Fruit fly (Drosophila melanogaster) whole organism, embryonic: ENCODE data around the gene Vm26Ac.

ENCODE experiments used
- ATbp ChIP-seq: fragments of 200-800 bp; sonication (Bioruptor generic); optimal IDR thresholded peaks from 2 replicates; lab custom pipeline; 2017; ENCODE audit warnings: missing biosample characterization, mild to moderate bottlenecking, missing genetic modification characterization, missing genetic modification reagents
- CG10366 ChIP-seq: fragments of 200-800 bp; sonication (Bioruptor generic); IDR thresholded peaks from 2 replicates; pipeline ENCODE4 v1.3.6; 2022; ENCODE audit warnings: missing biosample characterization, missing genetic modification characterization
- CG12236 ChIP-seq: fragments of 200-800 bp; sonication (Bioruptor generic); optimal IDR thresholded peaks from 2 replicates; lab custom pipeline; 2016; ENCODE audit warnings: missing biosample characterization, missing genetic modification characterization
- CG13424 ChIP-seq: fragments of 200-800 bp; sonication (Bioruptor generic); optimal IDR thresholded peaks from 2 replicates; lab custom pipeline; 2019; ENCODE audit warnings: missing biosample characterization, mild to moderate bottlenecking, missing genetic modification characterization, moderate library complexity
- CG13775 ChIP-seq: fragments of 200-800 bp; sonication (Bioruptor generic); optimal IDR thresholded peaks from 3 replicates; lab custom pipeline; 2017; ENCODE audit warnings: missing biosample characterization, mild to moderate bottlenecking, missing genetic modification characterization
- CG14441 ChIP-seq: fragments of 200-800 bp; sonication (Bioruptor generic); IDR thresholded peaks from 2 replicates; pipeline ENCODE4 v1.3.6; 2022; ENCODE audit warnings: missing biosample characterization, missing genetic modification characterization
- CG14965 ChIP-seq: fragments of 200-800 bp; sonication (Bioruptor generic); optimal IDR thresholded peaks from 2 replicates; lab custom pipeline; 2016; ENCODE audit warnings: missing biosample characterization, missing genetic modification characterization, borderline replicate concordance
- CG17361 ChIP-seq: fragments of 200-800 bp; sonication (Bioruptor generic); IDR thresholded peaks from 3 replicates; pipeline ENCODE4 v1.3.6; 2022; ENCODE audit warnings: missing biosample characterization, missing genetic modification characterization
- CG18011 ChIP-seq: fragments of 200-800 bp; sonication (Bioruptor generic); optimal IDR thresholded peaks from 2 replicates; lab custom pipeline; 2017; ENCODE audit warnings: missing biosample characterization, missing genetic modification characterization, mild to moderate bottlenecking, moderate library complexity, missing genotype
- CG3065 ChIP-seq: fragments of 200-800 bp; sonication (Bioruptor generic); optimal IDR thresholded peaks from 2 replicates; lab custom pipeline; 2016; ENCODE audit warnings: missing biosample characterization, missing genetic modification characterization
- CG31224 ChIP-seq: fragments of 200-800 bp; sonication (Bioruptor generic); IDR thresholded peaks from 2 replicates; pipeline ENCODE4 v1.3.6; 2022; ENCODE audit warnings: missing biosample characterization, missing genetic modification characterization
- CG32532 ChIP-seq: fragments of 200-800 bp; sonication (Bioruptor generic); IDR thresholded peaks from 2 replicates; pipeline ENCODE4 v1.3.6; 2022; ENCODE audit warnings: missing biosample characterization, missing genetic modification characterization
- CG42726 ChIP-seq: fragments of 200-800 bp; sonication (Bioruptor generic); IDR thresholded peaks from 2 replicates; pipeline ENCODE4 v1.3.6; 2022; ENCODE audit warnings: missing biosample characterization, missing genetic modification characterization; ENCODE audit not compliant: partially characterized antibody
- CG4707 ChIP-seq: fragments of 200-800 bp; sonication (Bioruptor generic); optimal IDR thresholded peaks from 2 replicates; lab custom pipeline; 2018; ENCODE audit warnings: missing biosample characterization, mild to moderate bottlenecking, missing genetic modification characterization, moderate library complexity
- CG4730 ChIP-seq: fragments of 200-800 bp; sonication (Bioruptor generic); IDR thresholded peaks from 2 replicates; pipeline ENCODE4 v1.3.6; 2022; ENCODE audit warnings: missing biosample characterization, missing genetic modification characterization
- CG7556 ChIP-seq: fragments of 200-800 bp; sonication (Bioruptor generic); optimal IDR thresholded peaks from 2 replicates; lab custom pipeline; 2017; ENCODE audit warnings: missing biosample characterization, mild to moderate bottlenecking, missing genetic modification characterization
- CG8290 ChIP-seq, 3 experiments: fragments of 200-800 bp; sonication (Bioruptor generic); optimal IDR thresholded peaks; 2 replicates each; lab custom pipeline; 2016 to 2019; ENCODE audit warnings: missing biosample characterization in 3 of 3, missing genetic modification characterization in 3 of 3, mild to moderate bottlenecking in 2 of 3, moderate library complexity in 1 of 3
- CG9727 ChIP-seq: fragments of 200-800 bp; sonication (Bioruptor generic); optimal IDR thresholded peaks from 3 replicates; lab custom pipeline; 2017; ENCODE audit warnings: missing biosample characterization, mild to moderate bottlenecking, missing genetic modification characterization
- E2f1 ChIP-seq: fragments of 200-800 bp; sonication (Bioruptor generic); IDR thresholded peaks from 2 replicates; pipeline ENCODE4 v1.3.6; 2022; ENCODE audit warnings: missing biosample characterization, missing genetic modification characterization
- Eip74EF ChIP-seq, 2 experiments: fragments of 200-800 bp in 1 of 2; fragments of >200 bp in 1 of 2; sonication (Bioruptor generic) in 1 of 2; optimal IDR thresholded peaks; 2 replicates each; lab custom pipeline; 2017 to 2019; ENCODE audit warnings: missing biosample characterization in 2 of 2, missing genetic modification characterization in 2 of 2, mild to moderate bottlenecking in 1 of 2, moderate library complexity in 1 of 2
- Fer2 ChIP-seq: fragments of 200-800 bp; sonication (Bioruptor generic); optimal IDR thresholded peaks from 2 replicates; lab custom pipeline; 2018; ENCODE audit warnings: missing biosample characterization, mild to moderate bottlenecking, missing genetic modification characterization, moderate library complexity
- HLHmδ ChIP-seq: fragments of 200-800 bp; sonication (Bioruptor generic); optimal IDR thresholded peaks from 2 replicates; lab custom pipeline; 2018; ENCODE audit warnings: missing biosample characterization, mild to moderate bottlenecking, missing genetic modification characterization, moderate library complexity
- Hr39 ChIP-seq: fragments of >200 bp; optimal IDR thresholded peaks from 2 replicates; lab custom pipeline; 2017
- Max ChIP-seq: fragments of 200-800 bp; sonication (Bioruptor generic); optimal IDR thresholded peaks from 2 replicates; lab custom pipeline; 2016; ENCODE audit warnings: missing biosample characterization, mild to moderate bottlenecking, missing genetic modification characterization
- Oaz ChIP-seq: fragments of 200-800 bp; sonication (Bioruptor generic); IDR thresholded peaks from 2 replicates; pipeline ENCODE4 v1.3.6; 2022; ENCODE audit warnings: missing biosample characterization, missing genetic modification characterization
- Sox102F ChIP-seq: fragments of 200-800 bp; sonication (Bioruptor generic); optimal IDR thresholded peaks from 2 replicates; lab custom pipeline; 2018; ENCODE audit warnings: missing biosample characterization, mild to moderate bottlenecking, missing genetic modification characterization, moderate library complexity
- Sry-δ ChIP-seq: fragments of 200-800 bp; sonication (Bioruptor generic); optimal IDR thresholded peaks from 2 replicates; lab custom pipeline; 2016; ENCODE audit warnings: missing biosample characterization, missing genetic modification characterization
- Ssrp ChIP-seq: fragments of 200-800 bp; sonication (Bioruptor generic); optimal IDR thresholded peaks from 2 replicates; lab custom pipeline; 2018; ENCODE audit warnings: missing biosample characterization, mild to moderate bottlenecking, missing genetic modification characterization, moderate library complexity
- ase ChIP-seq: fragments of 200-800 bp; sonication (Bioruptor generic); IDR thresholded peaks from 3 replicates; pipeline ENCODE4 v1.3.6; 2022; ENCODE audit warnings: missing biosample characterization, missing genetic modification characterization
- cas ChIP-seq: fragments of 200-800 bp; sonication (Bioruptor generic); IDR thresholded peaks from 2 replicates; pipeline ENCODE4 v1.3.6; 2022; ENCODE audit warnings: missing biosample characterization, missing genetic modification characterization
- chif ChIP-seq, 2 experiments: fragments of 200-800 bp; sonication (Bioruptor generic); optimal IDR thresholded peaks; 3 replicates each; lab custom pipeline; 2016; ENCODE audit warnings: missing biosample characterization in 2 of 2, missing genetic modification characterization in 2 of 2
- chn ChIP-seq: fragments of 200-800 bp; sonication (Bioruptor generic); optimal IDR thresholded peaks from 2 replicates; lab custom pipeline; 2016; ENCODE audit warnings: missing biosample characterization, missing genetic modification characterization
- danr ChIP-seq: fragments of 200-800 bp; sonication (Bioruptor generic); IDR thresholded peaks from 2 replicates; pipeline ENCODE4 v1.3.6; 2022; ENCODE audit warnings: missing biosample characterization, missing genetic modification characterization
- dysf ChIP-seq: fragments of 200-800 bp; sonication (Bioruptor generic); IDR thresholded peaks from 3 replicates; pipeline ENCODE4 v1.3.6; 2022; ENCODE audit warnings: missing biosample characterization, missing genetic modification characterization
- ems ChIP-seq: fragments of 200-800 bp; sonication (Bioruptor generic); optimal IDR thresholded peaks from 3 replicates; lab custom pipeline; 2016; ENCODE audit warnings: missing biosample characterization, missing genetic modification characterization
- ewg ChIP-seq: fragments of 200-800 bp; sonication (Bioruptor generic); optimal IDR thresholded peaks from 3 replicates; lab custom pipeline; 2017; ENCODE audit warnings: mild to moderate bottlenecking, missing biosample characterization, missing genetic modification reagents, missing genetic modification characterization
- lab ChIP-seq: fragments of 200-800 bp; sonication (Bioruptor generic); optimal IDR thresholded peaks from 3 replicates; lab custom pipeline; 2017; ENCODE audit warnings: missing biosample characterization, missing genetic modification characterization, mild to moderate bottlenecking, moderate library complexity, missing genetic modification reagents
- lbe ChIP-seq: fragments of 200-800 bp; sonication (Bioruptor generic); optimal IDR thresholded peaks from 2 replicates; lab custom pipeline; 2016; ENCODE audit warnings: missing biosample characterization, mild to moderate bottlenecking, missing genetic modification characterization
- lilli ChIP-seq: fragments of 200-800 bp; sonication (Bioruptor generic); optimal IDR thresholded peaks from 3 replicates; lab custom pipeline; 2016; ENCODE audit warnings: missing biosample characterization, missing genetic modification characterization
- pb ChIP-seq: fragments of 200-800 bp; sonication (Bioruptor generic); optimal IDR thresholded peaks from 3 replicates; lab custom pipeline; 2016; ENCODE audit warnings: missing biosample characterization, missing genetic modification characterization
- peb ChIP-seq: fragments of 200-800 bp; sonication (Bioruptor generic); IDR thresholded peaks from 2 replicates; pipeline ENCODE4 v1.3.6; 2022; ENCODE audit warnings: missing biosample characterization, missing genetic modification characterization
- phol ChIP-seq: fragments of 200-800 bp; sonication (Bioruptor generic); optimal IDR thresholded peaks from 3 replicates; lab custom pipeline; 2018; ENCODE audit warnings: missing biosample characterization, mild to moderate bottlenecking, missing genetic modification characterization, moderate library complexity
- prd ChIP-seq, 3 experiments: fragments of >200 bp in 2 of 3; fragments of 200-800 bp in 1 of 3; sonication (Bioruptor generic) in 1 of 3; optimal IDR thresholded peaks in 2 of 3; IDR thresholded peaks in 1 of 3; 2 replicates in 2 of 3; 3 replicates in 1 of 3; pipeline versions ENCODE4 v1.3.6 to Lab custom; 2017 to 2022; ENCODE audit warnings: missing biosample characterization in 1 of 3, missing genetic modification characterization in 1 of 3
- sd ChIP-seq: fragments of 200-800 bp; sonication (Bioruptor generic); optimal IDR thresholded peaks from 3 replicates; lab custom pipeline; 2018; ENCODE audit warnings: missing biosample characterization, mild to moderate bottlenecking, missing genetic modification characterization, moderate library complexity
- sim ChIP-seq: fragments of 200-800 bp; sonication (Bioruptor generic); IDR thresholded peaks from 2 replicates; pipeline ENCODE4 v1.3.6; 2022; ENCODE audit warnings: missing biosample characterization, missing genetic modification characterization
- sug ChIP-seq: fragments of 200-800 bp; optimal IDR thresholded peaks from 2 replicates; lab custom pipeline; 2019; ENCODE audit warnings: missing biosample characterization, mild to moderate bottlenecking, missing genetic modification characterization, moderate library complexity
- twi ChIP-seq: fragments of 200-800 bp; optimal IDR thresholded peaks from 2 replicates; lab custom pipeline; 2019; ENCODE audit warnings: missing biosample characterization, mild to moderate bottlenecking, missing genetic modification characterization, moderate library complexity
- unpg ChIP-seq: fragments of 200-800 bp; sonication (Bioruptor generic); optimal IDR thresholded peaks from 3 replicates; lab custom pipeline; 2018; ENCODE audit warnings: missing biosample characterization, mild to moderate bottlenecking, missing genetic modification characterization, moderate library complexity
- wdn ChIP-seq: fragments of 200-800 bp; sonication (Bioruptor generic); IDR thresholded peaks from 2 replicates; pipeline ENCODE4 v1.3.6; 2022; ENCODE audit warnings: missing biosample characterization, missing genetic modification characterization

Vm26Ac gene

dm6 chr2L:5972005-5972404 is 13.6 kb upstream of the Vm26Ac start (continued):
- no peak for TF ChIP-seq CG8290 (GFP tag; optimal IDR thresholded peaks at IDR 0.05; lab: Kevin White, UChicago)
- TF ChIP-seq CG8290 (tag; optimal IDR thresholded peaks at IDR 0.05; lab: Kevin White, UChicago) = peak in 1 of 2 experiments; percentile 60
- no peak for TF ChIP-seq Sry-δ (GFP tag; lab: Kevin White, UChicago)
- no peak for TF ChIP-seq CG12236 (GFP tag; lab: Kevin White, UChicago)
- peak; percentile 69; the same call in 2 of the 3 replicates for TF ChIP-seq dysf (GFP tag; lab: Robert Waterston, UW)
- TF ChIP-seq CG14965 (GFP tag; lab: Kevin White, UChicago) = no peak
- TF ChIP-seq ewg (GFP tag; lab: Kevin White, UChicago) = peak; percentile 14
- TF ChIP-seq CG13775 (GFP tag; lab: Kevin White, UChicago) = peak; percentile 21
- TF ChIP-seq pb (GFP tag; lab: Kevin White, UChicago) = no peak
- no peak for TF ChIP-seq Fer2 (tag; lab: Kevin White, UChicago)
- peak; percentile 16 for TF ChIP-seq phol (tag; lab: Kevin White, UChicago)
- peak; percentile 45; the same call in 1 of the 2 replicates for TF ChIP-seq CG14441 (GFP tag; lab: Robert Waterston, UW)
- peak; percentile 63 for TF ChIP-seq lab (GFP tag; lab: Kevin White, UChicago)
- 0 out of 2 replicates have a peak, but pooled peaks have one; percentile 34 for TF ChIP-seq cas
- no peak for TF ChIP-seq twi (tag; lab: Kevin White, UChicago)
- peak; percentile 43 for TF ChIP-seq CG9727 (GFP tag; lab: Kevin White, UChicago)
- TF ChIP-seq ems (GFP tag; lab: Kevin White, UChicago) = peak; percentile 50
- TF ChIP-seq chn (GFP tag; lab: Kevin White, UChicago) = peak; percentile 5
- TF ChIP-seq ase = no peak
- peak; percentile 61 for TF ChIP-seq lbe (GFP tag; lab: Kevin White, UChicago)
- TF ChIP-seq CG4730 (GFP tag; lab: Robert Waterston, UW) = 0 out of 2 replicates have a peak, but pooled peaks have one; percentile 10
- TF ChIP-seq Hr39 (lab: Kevin White, UChicago) = no peak
- TF ChIP-seq ATbp (GFP tag; lab: Kevin White, UChicago) = peak; percentile 27
- no peak for TF ChIP-seq CG4707 (GFP tag; lab: Kevin White, UChicago)
- no peak for TF ChIP-seq prd (optimal IDR thresholded peaks at IDR 0.05; lab: Kevin White, UChicago)
- TF ChIP-seq prd (GFP tag; IDR thresholded peaks at IDR 0.05; lab: Robert Waterston, UW) = peak; percentile 61
- no peak for TF ChIP-seq sd (tag; lab: Kevin White, UChicago)
- 0 out of 2 replicates have a peak, but pooled peaks have one; percentile 11 for TF ChIP-seq CG31224
- no peak for TF ChIP-seq Oaz (GFP tag; lab: Robert Waterston, UW)
- 0 out of 2 replicates have a peak, but pooled peaks have one; percentile 32 for TF ChIP-seq wdn (GFP tag; lab: Robert Waterston, UW)
- no peak for TF ChIP-seq CG18011 (GFP tag; lab: Kevin White, UChicago)
- peak; percentile 51; the same call in 1 of the 2 replicates for TF ChIP-seq CG32532 (GFP tag; lab: Robert Waterston, UW)
- peak in 1 of 2 experiments; percentile 40 for TF ChIP-seq chif (GFP tag; optimal IDR thresholded peaks at IDR 0.05; lab: Kevin White, UChicago)
- peak; percentile 50 for TF ChIP-seq unpg (GFP tag; lab: Kevin White, UChicago)
- TF ChIP-seq CG3065 (GFP tag; lab: Kevin White, UChicago) = no peak
- TF ChIP-seq sim (GFP tag; lab: Robert Waterston, UW) = no peak; the same call in 1 of the 2 replicates
- peak; percentile 17 for TF ChIP-seq sug (tag; lab: Kevin White, UChicago)
- TF ChIP-seq Eip74EF (GFP tag; optimal IDR thresholded peaks at IDR 0.05; lab: Kevin White, UChicago) = no peak
- peak; percentile 22; the same call in 1 of the 2 replicates for TF ChIP-seq danr
- no peak for TF ChIP-seq HLHmδ (GFP tag; lab: Kevin White, UChicago)
- peak; percentile 50 for TF ChIP-seq CG10366 (GFP tag; lab: Robert Waterston, UW)
- peak; percentile 2 for TF ChIP-seq Ssrp (tag; lab: Kevin White, UChicago)
- no peak for TF ChIP-seq CG42726
- TF ChIP-seq E2f1 (GFP tag; lab: Robert Waterston, UW) = peak; percentile 38; the same call in 1 of the 2 replicates
- 0 out of 3 replicates have a peak, but pooled peaks have one; percentile 41 for TF ChIP-seq CG17361 (GFP tag; lab: Robert Waterston, UW)
- peak; percentile 66 for TF ChIP-seq Sox102F (GFP tag; lab: Kevin White, UChicago)
- TF ChIP-seq lilli (GFP tag; lab: Kevin White, UChicago) = peak; percentile 66
- TF ChIP-seq peb (GFP tag; lab: Robert Waterston, UW) = 0 out of 2 replicates have a peak, but pooled peaks have one; percentile 13
- TF ChIP-seq Max = no peak
- TF ChIP-seq CG7556 = peak; percentile 21
- peak; percentile 35 for TF ChIP-seq CG13424 (tag; lab: Kevin White, UChicago)
